Worm (Caenorhabditis elegans): ENCODE results near the gene srv-17.

The srv-17 gene

ce11 chrIV:5847986-5848707, 21.8 kb downstream of the srv-17 start, which contains the start of gene sams-3 (continued):
- TF ChIP-seq fkh-10 (GFP tag; optimal IDR thresholded peaks at IDR 0.05), result no peak
- TF ChIP-seq ceh-8 (GFP tag; optimal IDR thresholded peaks at IDR 0.05), result no peak
- TF ChIP-seq tbx-2 (tag; optimal IDR thresholded peaks at IDR 0.05), result peak; percentile 96
- TF ChIP-seq dsc-1 (tag; optimal IDR thresholded peaks at IDR 0.05), result peak; percentile 8
- peak; percentile 12 for TF ChIP-seq irx-1 (tag; optimal IDR thresholded peaks at IDR 0.05)
- TF ChIP-seq ztf-4 (tag; optimal IDR thresholded peaks at IDR 0.05), result no peak
- peak; percentile 41 to 65 for TF ChIP-seq efl-1 (optimal IDR thresholded peaks at IDR 0.05)
- TF ChIP-seq efl-1 (GFP tag; optimal IDR thresholded peaks at IDR 0.05 in 1 of 2), result peak; percentile 62 to 94
- TF ChIP-seq swsn-7 (tag; optimal IDR thresholded peaks at IDR 0.05), result peak; percentile 57
- peak in 2 of 3 experiments; percentile 16 to 46 for TF ChIP-seq ceh-82 (tag; optimal IDR thresholded peaks at IDR 0.05)
- TF ChIP-seq nhr-76 (tag; optimal IDR thresholded peaks at IDR 0.05), result no peak
- TF ChIP-seq nhr-90 (tag; optimal IDR thresholded peaks at IDR 0.05; ENCODE audit: poor library complexity), result peak; percentile 28
- no peak for TF ChIP-seq nhr-84 (tag; optimal IDR thresholded peaks at IDR 0.05)
- TF ChIP-seq lin-39 (tag; optimal IDR thresholded peaks at IDR 0.05), result peak; percentile 57
- TF ChIP-seq pqm-1 (tag; optimal IDR thresholded peaks at IDR 0.05), result no peak
- peak; percentile 54 for TF ChIP-seq nhr-47 (tag; optimal IDR thresholded peaks at IDR 0.05)
- TF ChIP-seq C34B4.2 (tag; optimal IDR thresholded peaks at IDR 0.05), result no peak
- TF ChIP-seq rnt-1 (tag; optimal IDR thresholded peaks at IDR 0.05), result peak; percentile 51
- TF ChIP-seq nhr-20 (tag; optimal IDR thresholded peaks at IDR 0.05), result peak; percentile 44
- no peak for TF ChIP-seq mef-2 (tag; optimal IDR thresholded peaks at IDR 0.05)
- peak; percentile 78 for TF ChIP-seq nhr-85 (tag)
- TF ChIP-seq fkh-8 (tag; optimal IDR thresholded peaks at IDR 0.05), result no peak

ce11 chrIV:5846269-5846668, 23.7 kb downstream of the srv-17 start, which contains the start of gene sams-4:
Gene sams-4 (minus strand): TSS chrIV:5846369.
- TF ChIP-seq nhr-84 (tag; optimal IDR thresholded peaks at IDR 0.05) (no peak), dsc-1 (tag; optimal IDR thresholded peaks at IDR 0.05) (no peak), unc-30 (tag; optimal IDR thresholded peaks at IDR 0.05) (no peak), C34B4.2 (tag; optimal IDR thresholded peaks at IDR 0.05) (no peak), fkh-4 (tag; optimal IDR thresholded peaks at IDR 0.05; ENCODE audit: borderline replicate concordance) (no peak), alr-1 (tag; optimal IDR thresholded peaks at IDR 0.05; ENCODE audit: borderline replicate concordance) (no peak), mef-2 (tag; optimal IDR thresholded peaks at IDR 0.05) (no peak), egl-13 (tag; optimal IDR thresholded peaks at IDR 0.05) (no peak), blmp-1 (tag; optimal IDR thresholded peaks at IDR 0.05) (no peak), swsn-7 (tag; optimal IDR thresholded peaks at IDR 0.05) (no peak), nhr-85 (tag) (no peak), tbx-2 (tag; optimal IDR thresholded peaks at IDR 0.05) (no peak), isw-1 (GFP tag; IDR thresholded peaks at IDR 0.05) (no peak), sptf-1 (tag; optimal IDR thresholded peaks at IDR 0.05) (no peak), elt-3 (tag; optimal IDR thresholded peaks at IDR 0.05) (no peak), ceh-90 (tag; optimal IDR thresholded peaks at IDR 0.05) (no peak), ztf-4 (tag; optimal IDR thresholded peaks at IDR 0.05) (no peak), lin-35 (GFP tag; optimal IDR thresholded peaks at IDR 0.05) (no peak)

DNA sequence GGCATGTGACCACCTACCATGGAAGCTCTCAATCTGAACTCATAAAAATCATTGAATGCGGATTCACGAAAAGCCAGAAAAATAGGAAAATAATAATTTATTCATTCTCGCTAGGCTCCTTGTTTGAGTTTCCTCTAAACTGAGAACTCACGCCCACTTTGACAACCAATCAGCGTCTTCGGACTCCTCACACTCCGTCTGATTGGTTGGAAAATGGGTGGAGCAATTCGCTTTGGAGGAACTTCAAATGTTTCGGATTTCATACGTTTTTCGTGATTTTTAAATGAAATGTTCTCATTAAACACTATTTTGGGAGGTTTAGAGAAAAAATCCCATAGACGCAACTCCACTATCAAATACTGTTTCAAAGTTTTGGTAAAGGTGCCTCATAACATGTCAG, 27.1 kb downstream of the srv-17 start:
- TF ChIP-seq swsn-7 (tag; optimal IDR thresholded peaks at IDR 0.05) (no peak), efl-1 (optimal IDR thresholded peaks at IDR 0.05) (no peak), efl-1 (GFP tag; optimal IDR thresholded peaks at IDR 0.05 in 1 of 2) (peak in 1 of 2 experiments; percentile 58)

- TF ChIP-seq sptf-1 (tag; optimal IDR thresholded peaks at IDR 0.05) (no peak), fkh-10 (GFP tag; optimal IDR thresholded peaks at IDR 0.05) (no peak), ceh-82 (tag; optimal IDR thresholded peaks at IDR 0.05) (no peak), sup-37 (GFP tag; optimal IDR thresholded peaks at IDR 0.05) (no peak), dpl-1 (GFP tag; optimal IDR thresholded peaks at IDR 0.05) (no peak), nhr-84 (tag; optimal IDR thresholded peaks at IDR 0.05) (no peak), nhr-19 (GFP tag; conservative IDR thresholded peaks at IDR 0.05) (no peak)
Measured at ce11 chrIV:5839178-5839577, 30.8 kb downstream of the srv-17 start, which contains the start of gene C06E7.2. Gene C06E7.2 (plus strand): TSS chrIV:5839478.
